Comparison of ENCODE assay signal across 4 fruit fly cellular contexts in genomic region chr3R:16232569-16232968, dm6.
TF ChIP-seq lines count a peak whose summit lies in the region.

No protein-coding gene starts in this region.

- TF ChIP-seq CTCF in whole organism, embryonic (GFP tag; optimal IDR thresholded peaks at IDR 0.05; lab: Kevin White, UChicago): no peak

TF ChIP-seq in whole organism, embryonic, 481 proteins besides CTCF, POLR2A, EP300 and RAD21:
- TF ChIP-seq Eip74EF (GFP tag; optimal IDR thresholded peaks at IDR 0.05; lab: Kevin White, UChicago): no peak
- TF ChIP-seq lbe (GFP tag; optimal IDR thresholded peaks at IDR 0.05; lab: Kevin White, UChicago): peak; percentile 25
- TF ChIP-seq nom (GFP tag; optimal IDR thresholded peaks at IDR 0.05; lab: Kevin White, UChicago): peak; percentile 54
- peak in 1 of 2 experiments; percentile 28 for TF ChIP-seq bsh (GFP tag; optimal IDR thresholded peaks at IDR 0.05; lab: Kevin White, UChicago)
- TF ChIP-seq CG5180 (GFP tag; optimal IDR thresholded peaks at IDR 0.05; lab: Kevin White, UChicago): peak; percentile 37
- TF ChIP-seq Adf1 (GFP tag; IDR thresholded peaks at IDR 0.05; lab: Robert Waterston, UW): no peak

TF ChIP-seq in whole organism, prepupa, 60 proteins besides CTCF, POLR2A, EP300 and RAD21:
- TF ChIP-seq CG6792 (GFP tag; optimal IDR thresholded peaks at IDR 0.05; lab: Kevin White, UChicago) (no peak), Sox15 (GFP tag; optimal IDR thresholded peaks at IDR 0.05; lab: Kevin White, UChicago) (no peak), CG6276 (GFP tag; optimal IDR thresholded peaks at IDR 0.05; lab: Kevin White, UChicago) (peak; percentile 44), CG6854 (GFP tag; optimal IDR thresholded peaks at IDR 0.05; lab: Kevin White, UChicago) (peak; percentile 88), pdm3 (GFP tag; optimal IDR thresholded peaks at IDR 0.05; lab: Kevin White, UChicago) (no peak), CG8119 (GFP tag; IDR thresholded peaks at IDR 0.05; lab: Robert Waterston, UW) (no peak), CG8319 (GFP tag; optimal IDR thresholded peaks at IDR 0.05; lab: Kevin White, UChicago) (no peak), Eip93F (GFP tag; optimal IDR thresholded peaks at IDR 0.05; lab: Kevin White, UChicago) (peak; percentile 18), svp (GFP tag; lab: Kevin White, UChicago) (no peak), Hr4 (GFP tag; optimal IDR thresholded peaks at IDR 0.05; lab: Kevin White, UChicago) (no peak), Lpt (GFP tag; optimal IDR thresholded peaks at IDR 0.05; lab: Kevin White, UChicago) (peak; percentile 36), ss (GFP tag; optimal IDR thresholded peaks at IDR 0.05; lab: Kevin White, UChicago) (peak; percentile 23 to 41), Hr38 (GFP tag; optimal IDR thresholded peaks at IDR 0.05; lab: Kevin White, UChicago) (no peak), CG11762 (GFP tag; optimal IDR thresholded peaks at IDR 0.05; lab: Kevin White, UChicago; ENCODE audit: insufficient read depth) (no peak), CG15336 (GFP tag; IDR thresholded peaks at IDR 0.05; lab: Robert Waterston, UW) (no peak), CG10669 (GFP tag; optimal IDR thresholded peaks at IDR 0.05; lab: Kevin White, UChicago) (no peak), CG16779 (tag; optimal IDR thresholded peaks at IDR 0.05; lab: Kevin White, UChicago) (peak; percentile 18), Eip75B (GFP tag; optimal IDR thresholded peaks at IDR 0.05; lab: Kevin White, UChicago) (no peak)
TF ChIP-seq in whole organism, prepupa: peak in this region for 6.

TF ChIP-seq in whole organism, pupa, 21 proteins besides CTCF, POLR2A, EP300 and RAD21:
- TF ChIP-seq EcR (GFP tag; optimal IDR thresholded peaks at IDR 0.05; lab: Kevin White, UChicago): peak; percentile 4
- TF ChIP-seq gl (tag; optimal IDR thresholded peaks at IDR 0.05; lab: Kevin White, UChicago): peak; percentile 52
- no peak for TF ChIP-seq fd96Ca (GFP tag; IDR thresholded peaks at IDR 0.05; lab: Robert Waterston, UW)
- peak; percentile 65 for TF ChIP-seq CG13204 (GFP tag; optimal IDR thresholded peaks at IDR 0.05; lab: Kevin White, UChicago)

TF ChIP-seq in whole organism, wandering third instar larva, 38 proteins besides CTCF, POLR2A, EP300 and RAD21:
- TF ChIP-seq Jra (GFP tag; optimal IDR thresholded peaks at IDR 0.05; lab: Kevin White, UChicago): peak; percentile 20
- no peak for TF ChIP-seq GATAd (GFP tag; optimal IDR thresholded peaks at IDR 0.05; lab: Kevin White, UChicago)
- TF ChIP-seq Hnf4 (GFP tag; optimal IDR thresholded peaks at IDR 0.05; lab: Kevin White, UChicago): no peak
- no peak for TF ChIP-seq sage (GFP tag; optimal IDR thresholded peaks at IDR 0.05; lab: Kevin White, UChicago)
- TF ChIP-seq psq (GFP tag; optimal IDR thresholded peaks at IDR 0.05; lab: Kevin White, UChicago): peak; percentile 15
- TF ChIP-seq Abd-B (GFP tag; optimal IDR thresholded peaks at IDR 0.05; lab: Kevin White, UChicago): no peak
- no peak for TF ChIP-seq CG32264 (GFP tag; optimal IDR thresholded peaks at IDR 0.05; lab: Kevin White, UChicago)
- TF ChIP-seq pan (optimal IDR thresholded peaks at IDR 0.05; lab: Kevin White, UChicago): no peak
- no peak for TF ChIP-seq dl (GFP tag; optimal IDR thresholded peaks at IDR 0.05; lab: Kevin White, UChicago; ENCODE audit: insufficient read depth in 1 of 2, partially characterized antibody in 2 of 2)
- TF ChIP-seq br (GFP tag; optimal IDR thresholded peaks at IDR 0.05; lab: Kevin White, UChicago): no peak
- TF ChIP-seq Vsx2 (GFP tag; optimal IDR thresholded peaks at IDR 0.05; lab: Kevin White, UChicago; ENCODE audit: partially characterized antibody): no peak
- TF ChIP-seq CrebA (GFP tag; optimal IDR thresholded peaks at IDR 0.05; lab: Kevin White, UChicago; ENCODE audit: borderline replicate concordance): peak; percentile 44
- TF ChIP-seq HLH106 (tag; optimal IDR thresholded peaks at IDR 0.05; lab: Kevin White, UChicago): no peak
- no peak for TF ChIP-seq Myc (optimal IDR thresholded peaks at IDR 0.05; lab: Kevin White, UChicago)
- peak; percentile 13 for TF ChIP-seq brk (GFP tag; optimal IDR thresholded peaks at IDR 0.05; lab: Kevin White, UChicago)
- TF ChIP-seq CG9705 (GFP tag; optimal IDR thresholded peaks at IDR 0.05; lab: Kevin White, UChicago): no peak
- TF ChIP-seq Rel (GFP tag; optimal IDR thresholded peaks at IDR 0.05; lab: Kevin White, UChicago): peak; percentile 7
- TF ChIP-seq Rel (tag; optimal IDR thresholded peaks at IDR 0.05; lab: Kevin White, UChicago): no peak
- TF ChIP-seq foxo (GFP tag; optimal IDR thresholded peaks at IDR 0.05; lab: Kevin White, UChicago): no peak
- TF ChIP-seq Dif (GFP tag; optimal IDR thresholded peaks at IDR 0.05; lab: Kevin White, UChicago; ENCODE audit: partially characterized antibody): peak; percentile 45
- no peak for TF ChIP-seq h (GFP tag; optimal IDR thresholded peaks at IDR 0.05; lab: Kevin White, UChicago)

Comparison
In these comparisons a context has a peak if more than half of its experiments do, and no peak if none do; other contexts are left out.
1. Of the 7 proteins assayed by ChIP-seq in both whole organism, embryonic and whole organism, prepupa: peak only in whole organism, embryonic: none; only in whole organism, prepupa: CG16779, CG6854 and Lpt; in both: none; in neither: 4.